Worm (Caenorhabditis elegans): ENCODE data around the gene srj-49.

- TF ChIP-seq nhr-12 (tag; optimal IDR thresholded peaks at IDR 0.05) (no peak), blmp-1 (tag; optimal IDR thresholded peaks at IDR 0.05) (no peak), ztf-11 (tag; optimal IDR thresholded peaks at IDR 0.05) (no peak)
Measured at ce11 chrV:2815956-2816355, 32.2 kb downstream of the srj-49 start, which contains the start of gene F54E2.5.
